Worm (Caenorhabditis elegans): ENCODE results near the gene laf-1.

DNA sequence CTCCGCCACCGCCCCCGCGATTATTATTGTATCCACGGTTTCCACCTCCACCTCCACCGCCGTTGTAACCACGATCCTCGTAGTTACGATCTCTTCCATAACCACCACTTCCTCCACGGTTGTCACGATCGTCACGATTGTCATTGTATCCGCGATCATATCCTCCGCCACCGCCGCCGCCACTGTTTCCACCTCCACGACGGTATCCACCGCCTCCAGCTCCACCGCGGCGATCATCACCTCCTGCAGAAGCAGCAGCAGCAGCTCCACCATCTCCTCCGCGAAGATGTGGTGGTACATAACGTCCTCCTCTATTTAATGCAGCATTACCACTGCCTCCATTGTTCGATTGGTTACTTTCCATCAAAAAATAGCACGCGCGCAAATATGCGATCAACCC, at the start of gene laf-1:
- TF ChIP-seq nhr-28 (tag; optimal IDR thresholded peaks at IDR 0.05) (no peak), fkh-10 (GFP tag; optimal IDR thresholded peaks at IDR 0.05) (no peak), nhr-12 (tag; optimal IDR thresholded peaks at IDR 0.05) (no peak), snpc-4 (tag; optimal IDR thresholded peaks at IDR 0.05) (no peak), jun-1 (tag; optimal IDR thresholded peaks at IDR 0.05) (no peak), egl-27 (tag; optimal IDR thresholded peaks at IDR 0.05) (no peak)
